Worm (Caenorhabditis elegans) whole organism, L4 larva: ENCODE results near the gene F16G10.3.

Experiments
- D1046.2 ChIP-seq: fragments of 200-800 bp; sonication (Bioruptor generic); IDR thresholded peaks from 2 replicates; pipeline ENCODE4 v1.3.6; 2022; ENCODE audit warnings: missing genetic modification characterization, missing compliant biosample characterization
- F10B5.3 ChIP-seq: sonication (generic microtip); optimal IDR thresholded peaks from 2 replicates; lab custom pipeline; 2016; ENCODE audit warnings: mild to moderate bottlenecking, missing genetic modification characterization, missing compliant biosample characterization
- F26F4.8 ChIP-seq: fragments of 200-800 bp; sonication (Bioruptor generic); conservative IDR thresholded peaks from 2 replicates; pipeline ENCODE4 v1.3.6; 2022; ENCODE audit warnings: missing genetic modification characterization, missing compliant biosample characterization
- F49E8.2 ChIP-seq: sonication (generic microtip); optimal IDR thresholded peaks from 2 replicates; lab custom pipeline; 2016; ENCODE audit warnings: missing compliant biosample characterization, mild to moderate bottlenecking, missing genetic modification characterization, borderline replicate concordance
- R02D3.7 ChIP-seq: fragments of 150-350 bp; sonication (generic microtip); optimal IDR thresholded peaks from 3 replicates; lab custom pipeline; 2014; ENCODE audit warnings: missing biosample characterization, missing genetic modification characterization
- T20F7.1 ChIP-seq: fragments of 200-800 bp; sonication (Bioruptor generic); optimal IDR thresholded peaks from 2 replicates; lab custom pipeline; 2018; ENCODE audit warnings: mild to moderate bottlenecking, missing genetic modification characterization, missing compliant biosample characterization
- Y105C5A.15 ChIP-seq: fragments of 200-800 bp; sonication (Bioruptor generic); IDR thresholded peaks from 2 replicates; pipeline ENCODE4 v1.3.6; 2022; ENCODE audit warnings: missing genetic modification characterization, missing compliant biosample characterization
- Y48G9A.11 ChIP-seq: fragments of 200-800 bp; sonication (Bioruptor generic); IDR thresholded peaks from 2 replicates; pipeline ENCODE4 v1.3.6; 2022; ENCODE audit warnings: missing genetic modification reagents, missing genetic modification characterization, missing compliant biosample characterization
- Y5F2A.4 ChIP-seq: fragments of 200-800 bp; sonication (Bioruptor generic); optimal IDR thresholded peaks from 2 replicates; lab custom pipeline; 2018; ENCODE audit warnings: mild to moderate bottlenecking, missing genetic modification characterization, missing compliant biosample characterization
- Y75B8A.6 ChIP-seq: fragments of 200-800 bp; sonication (Bioruptor generic); IDR thresholded peaks from 2 replicates; pipeline ENCODE4 v1.3.6; 2022; ENCODE audit warnings: missing genetic modification reagents, missing genetic modification characterization, missing compliant biosample characterization
- ZK337.2 ChIP-seq: fragments of 200-800 bp; sonication (Bioruptor generic); IDR thresholded peaks from 2 replicates; pipeline ENCODE4 v1.3.6; 2022; ENCODE audit warnings: missing genetic modification reagents, missing genetic modification characterization, missing compliant biosample characterization
- aha-1 ChIP-seq: fragments of 150-350 bp; peaks from one replicate; lab custom pipeline; 2014; ENCODE audit warnings: missing biosample characterization, missing genetic modification characterization
- aly-2 ChIP-seq: sonication (generic microtip); optimal IDR thresholded peaks from 2 replicates; lab custom pipeline; 2018; ENCODE audit warnings: missing biosample characterization, missing genetic modification characterization
- ceh-44 ChIP-seq: fragments of 200-800 bp; sonication (Bioruptor generic); IDR thresholded peaks from 2 replicates; pipeline ENCODE4 v1.3.6; 2022; ENCODE audit warnings: missing genetic modification reagents, missing genetic modification characterization, missing compliant biosample characterization
- ceh-62 ChIP-seq: sonication (generic microtip); optimal IDR thresholded peaks from 2 replicates; lab custom pipeline; 2017; ENCODE audit warnings: missing biosample characterization, missing genetic modification characterization
- ceh-82 ChIP-seq: sonication (generic microtip); optimal IDR thresholded peaks from 2 replicates; lab custom pipeline; 2017; ENCODE audit warnings: missing biosample characterization, missing genetic modification characterization
- cey-2 ChIP-seq: sonication (generic microtip); optimal IDR thresholded peaks from 3 replicates; lab custom pipeline; 2017; ENCODE audit warnings: missing genetic modification characterization, mild to moderate bottlenecking, missing compliant biosample characterization, antibody characterized with exemption, borderline replicate concordance; ENCODE audit not compliant: insufficient read depth
- daf-12 ChIP-seq: fragments of 150-350 bp; optimal IDR thresholded peaks from 2 replicates; lab custom pipeline; 2014; ENCODE audit warnings: missing biosample characterization, missing genetic modification reagents, missing genetic modification characterization
- daf-19 ChIP-seq: fragments of 200-800 bp; sonication (Bioruptor generic); conservative IDR thresholded peaks from 2 replicates; pipeline ENCODE4 v1.3.6; 2022; ENCODE audit warnings: missing genetic modification characterization, missing compliant biosample characterization
- daf-8 ChIP-seq: fragments of 200-800 bp; sonication (Bioruptor generic); IDR thresholded peaks from 2 replicates; pipeline ENCODE4 v1.3.6; 2022; ENCODE audit warnings: missing genetic modification characterization, missing compliant biosample characterization
- dpl-1 ChIP-seq: fragments of 150-350 bp; optimal IDR thresholded peaks from 2 replicates; lab custom pipeline; 2014; ENCODE audit warnings: missing biosample characterization, missing genetic modification reagents, missing genetic modification characterization
- duxl-1 ChIP-seq: sonication (generic microtip); optimal IDR thresholded peaks from 2 replicates; lab custom pipeline; 2016; ENCODE audit warnings: mild to moderate bottlenecking, missing genetic modification characterization, moderate library complexity, missing compliant biosample characterization; ENCODE audit not compliant: poor library complexity
- fkh-10 ChIP-seq: fragments of 150-350 bp; optimal IDR thresholded peaks from 2 replicates; lab custom pipeline; 2014; ENCODE audit warnings: missing biosample characterization, missing genetic modification reagents, missing genetic modification characterization
- fos-1 ChIP-seq: fragments of 150-350 bp; optimal IDR thresholded peaks from 2 replicates; lab custom pipeline; 2014; ENCODE audit warnings: missing biosample characterization, missing genetic modification characterization
- hlh-30 ChIP-seq: sonication (generic microtip); optimal IDR thresholded peaks from 2 replicates; lab custom pipeline; 2017; ENCODE audit warnings: antibody characterized with exemption, mild to moderate bottlenecking, missing genetic modification characterization, missing compliant biosample characterization; ENCODE audit not compliant: insufficient read depth
- jun-1 ChIP-seq: fragments of 150-350 bp; optimal IDR thresholded peaks from 2 replicates; lab custom pipeline; 2014; ENCODE audit warnings: missing biosample characterization, missing genetic modification reagents, missing genetic modification characterization
- lin-13 ChIP-seq: fragments of 150-350 bp; optimal IDR thresholded peaks from 2 replicates; lab custom pipeline; 2014; ENCODE audit warnings: missing biosample characterization, missing genetic modification reagents, missing genetic modification characterization
- lin-29 ChIP-seq: fragments of 200-800 bp; sonication (Bioruptor generic); IDR thresholded peaks from 2 replicates; pipeline ENCODE4 v1.3.6; 2022; ENCODE audit warnings: missing genetic modification reagents, missing genetic modification characterization, missing compliant biosample characterization
- lin-38 ChIP-seq: fragments of 200-800 bp; sonication (Bioruptor generic); IDR thresholded peaks from 2 replicates; pipeline ENCODE4 v1.3.6; 2022; ENCODE audit warnings: missing genetic modification reagents, missing genetic modification characterization, missing compliant biosample characterization
- lin-39 ChIP-seq: fragments of 150-350 bp; optimal IDR thresholded peaks from 2 replicates; lab custom pipeline; 2014; ENCODE audit warnings: missing biosample characterization, missing genetic modification reagents, missing genetic modification characterization
- madf-5 ChIP-seq, 2 experiments: fragments of 200-800 bp; sonication (Bioruptor generic); IDR thresholded peaks; 2 replicates each; pipeline ENCODE4 v1.3.6; 2022; ENCODE audit warnings: missing compliant biosample characterization in 2 of 2, missing genetic modification characterization in 2 of 2
- madf-9 ChIP-seq: fragments of 200-800 bp; sonication (Bioruptor generic); conservative IDR thresholded peaks from 2 replicates; pipeline ENCODE4 v1.3.6; 2022; ENCODE audit warnings: missing genetic modification reagents, missing genetic modification characterization, missing compliant biosample characterization
- mdt-29 ChIP-seq: fragments of 200-800 bp; sonication (Bioruptor generic); IDR thresholded peaks from 2 replicates; pipeline ENCODE4 v1.3.6; 2022; ENCODE audit warnings: missing genetic modification reagents, missing genetic modification characterization, missing compliant biosample characterization
- mxl-2 ChIP-seq: fragments of 200-800 bp; sonication (Bioruptor generic); conservative IDR thresholded peaks from 2 replicates; pipeline ENCODE4 v1.3.6; 2022; ENCODE audit warnings: missing genetic modification reagents, missing genetic modification characterization, missing compliant biosample characterization
- nhr-11 ChIP-seq: fragments of 150-350 bp; optimal IDR thresholded peaks from 2 replicates; lab custom pipeline; 2014; ENCODE audit warnings: missing biosample characterization, missing genetic modification characterization
- nhr-111 ChIP-seq: fragments of 200-800 bp; sonication (Bioruptor generic); optimal IDR thresholded peaks from 2 replicates; lab custom pipeline; 2018; ENCODE audit warnings: mild to moderate bottlenecking, missing genetic modification characterization, missing compliant biosample characterization
- nhr-25 ChIP-seq: sonication (generic microtip); optimal IDR thresholded peaks from 2 replicates; lab custom pipeline; 2017; ENCODE audit warnings: missing genetic modification characterization, mild to moderate bottlenecking, missing compliant biosample characterization, antibody characterized with exemption, moderate library complexity, borderline replicate concordance; ENCODE audit not compliant: insufficient read depth
- nhr-41 ChIP-seq: fragments of 200-800 bp; sonication (Bioruptor generic); IDR thresholded peaks from 2 replicates; pipeline ENCODE4 v1.3.6; 2022; ENCODE audit warnings: missing genetic modification reagents, missing genetic modification characterization, missing compliant biosample characterization
- nhr-48 ChIP-seq: sonication (generic microtip); optimal IDR thresholded peaks from 2 replicates; lab custom pipeline; 2016; ENCODE audit warnings: mild to moderate bottlenecking, missing genetic modification characterization, missing compliant biosample characterization
- nhr-76 ChIP-seq: fragments of 150-350 bp; optimal IDR thresholded peaks from 2 replicates; lab custom pipeline; 2014; ENCODE audit warnings: missing biosample characterization, missing genetic modification characterization
- nhr-77 ChIP-seq: fragments of 150-350 bp; optimal IDR thresholded peaks from 2 replicates; lab custom pipeline; 2014; ENCODE audit warnings: missing biosample characterization, missing genetic modification characterization
- rbr-2 ChIP-seq: sonication (generic microtip); optimal IDR thresholded peaks from 2 replicates; lab custom pipeline; 2016; ENCODE audit warnings: missing genotype, missing genetic modification characterization, missing compliant biosample characterization
- spr-3 ChIP-seq: fragments of 200-800 bp; sonication (Bioruptor generic); optimal IDR thresholded peaks from 2 replicates; lab custom pipeline; 2018; ENCODE audit warnings: mild to moderate bottlenecking, missing genetic modification characterization, missing compliant biosample characterization
- tra-1 ChIP-seq: fragments of 200-800 bp; sonication (Bioruptor generic); IDR thresholded peaks from 2 replicates; pipeline ENCODE4 v1.3.6; 2022; ENCODE audit warnings: missing genetic modification reagents, missing genetic modification characterization, missing compliant biosample characterization
- zip-11 ChIP-seq: fragments of 200-800 bp; sonication (Bioruptor generic); IDR thresholded peaks from 2 replicates; pipeline ENCODE4 v1.3.6; 2022; ENCODE audit warnings: missing genetic modification characterization, missing compliant biosample characterization

Gene F16G10.3

ce11 chrII:2341515-2341914 lies 30.7 kb upstream of the F16G10.3 start, which contains the start of gene enri-1:
enri-1 (minus strand) TSS chrII:2341615.
- TF ChIP-seq ceh-62 (no peak), nhr-111 (GFP tag; lab: Kevin White, UChicago) (no peak), hlh-30 (tag; lab: Kevin White, UChicago) (no peak), cey-2 (tag; lab: Kevin White, UChicago) (no peak), tra-1 (GFP tag; lab: Robert Waterston, UW) (no peak), F49E8.2 (tag; lab: Kevin White, UChicago) (no peak), ceh-44 (GFP tag; lab: Robert Waterston, UW) (no peak), nhr-25 (tag; lab: Kevin White, UChicago) (no peak), lin-29 (GFP tag; lab: Robert Waterston, UW) (no peak), madf-9 (GFP tag; lab: Robert Waterston, UW) (no peak), F26F4.8 (GFP tag; lab: Robert Waterston, UW) (no peak), nhr-11 (tag; lab: Kevin White, UChicago) (no peak), daf-8 (GFP tag; lab: Robert Waterston, UW) (no peak), nhr-48 (tag; lab: Kevin White, UChicago) (no peak), lin-39 (no peak), fos-1 (no peak), madf-5 (GFP tag; IDR thresholded peaks at IDR 0.05; lab: Robert Waterston, UW) (no peak)

- TF ChIP-seq dpl-1 (GFP tag; lab: Kevin White, UChicago) (peak; percentile 38), nhr-77 (tag; lab: Kevin White, UChicago) (peak; percentile 21), madf-9 (GFP tag; lab: Robert Waterston, UW) (no peak), Y48G9A.11 (GFP tag; lab: Robert Waterston, UW) (peak; percentile 67), aha-1 (peak; percentile 71), R02D3.7 (tag; lab: Kevin White, UChicago) (peak; percentile 67), duxl-1 (peak; percentile 20), fkh-10 (GFP tag; lab: Kevin White, UChicago) (no peak), zip-11 (GFP tag; lab: Robert Waterston, UW) (no peak), lin-13 (GFP tag; lab: Kevin White, UChicago) (no peak), hlh-30 (tag; lab: Kevin White, UChicago) (peak; percentile 59), T20F7.1 (GFP tag; lab: Kevin White, UChicago) (peak; percentile 94), spr-3 (GFP tag; lab: Kevin White, UChicago) (no peak), rbr-2 (tag; lab: Kevin White, UChicago) (no peak)
Measured at ce11 chrII:2342004-2342479, 30.1 kb upstream of the F16G10.3 start, which contains the start of gene F43C11.6. F43C11.6 (plus strand) TSS chrII:2342429.

- TF ChIP-seq daf-19 (GFP tag; lab: Robert Waterston, UW) (no peak), nhr-76 (tag; lab: Kevin White, UChicago) (no peak), dpl-1 (GFP tag; lab: Kevin White, UChicago) (no peak), Y5F2A.4 (no peak)
Measured at ce11 chrII:2346672-2347071, 25.5 kb upstream of the F16G10.3 start, which contains the start of gene F43C11.4. F43C11.4 (plus strand) TSS chrII:2346972.

ce11 chrII:2352546-2352945 lies 19.6 kb upstream of the F16G10.3 start, which contains the start of gene F43C11.10:
F43C11.10 (minus strand) TSS chrII:2352646.
- TF ChIP-seq spr-3 (GFP tag; lab: Kevin White, UChicago): no peak
- TF ChIP-seq ceh-82 (tag; lab: Kevin White, UChicago): no peak
- TF ChIP-seq F10B5.3: no peak
- no peak for TF ChIP-seq madf-5 (GFP tag; IDR thresholded peaks at IDR 0.05; lab: Robert Waterston, UW)
- no peak for TF ChIP-seq lin-38 (GFP tag; lab: Robert Waterston, UW)
- no peak for TF ChIP-seq Y105C5A.15 (GFP tag; lab: Robert Waterston, UW)
- no peak for TF ChIP-seq mdt-29
- TF ChIP-seq mxl-2 (GFP tag; lab: Robert Waterston, UW): no peak
- no peak for TF ChIP-seq jun-1 (tag; lab: Kevin White, UChicago)
- TF ChIP-seq aly-2: no peak
- no peak for TF ChIP-seq daf-12 (tag; lab: Kevin White, UChicago)
- no peak for TF ChIP-seq Y75B8A.6 (GFP tag; lab: Robert Waterston, UW)
- no peak for TF ChIP-seq ZK337.2 (GFP tag; lab: Robert Waterston, UW)
- no peak for TF ChIP-seq nhr-41
- TF ChIP-seq D1046.2: no peak
